Fruit fly (Drosophila melanogaster) Kc167 (cell line): ENCODE results near the gene SREBP.
"Not testable (repeated sequence)": the region's sequence is repeated elsewhere in the genome, so short reads cannot be mapped to it uniquely, and the experiment has no call there.

Source experiments
- Myc ChIP-seq: fragments of >200 bp; optimal IDR thresholded peaks from 2 replicates; lab custom pipeline; 2017; ENCODE audit warnings: missing external identifiers
- Sin3A ChIP-seq: fragments of >200 bp; optimal IDR thresholded peaks from 2 replicates; lab custom pipeline; 2018; ENCODE audit warnings: missing external identifiers
- h ChIP-seq: fragments of >200 bp; optimal IDR thresholded peaks from 3 replicates; lab custom pipeline; 2018; ENCODE audit warnings: missing external identifiers
- insv ChIP-seq: fragments of >200 bp; optimal IDR thresholded peaks from 3 replicates; lab custom pipeline; 2018; ENCODE audit warnings: missing external identifiers
- psq ChIP-seq: fragments of >200 bp; optimal IDR thresholded peaks from 2 replicates; lab custom pipeline; 2017; ENCODE audit warnings: missing external identifiers
- ttk ChIP-seq: sonication (Bioruptor generic); optimal IDR thresholded peaks from 2 replicates; lab custom pipeline; 2017; ENCODE audit warnings: missing external identifiers

Gene SREBP

dm6 chr3L:19793438-19793998 lies at the start of gene SREBP, which contains the start of the genes CG42637 and Gyc76C:
Gene SREBP (plus strand): TSS chr3L:19793935.
Gene CG42637 (minus strand): TSS chr3L:19793569.
Gene Gyc76C (minus strand): TSS chr3L:19793569.
- no peak for TF ChIP-seq insv (lab: Kevin White, UChicago)
- TF ChIP-seq Sin3A (lab: Kevin White, UChicago), result peak; percentile 43

- TF ChIP-seq psq (lab: Kevin White, UChicago); insv (lab: Kevin White, UChicago); Myc: not testable (repeated sequence)
Measured at dm6 chr3L:19749644-19750043, 44.1 kb upstream of the SREBP start, which contains the start of gene CG42638. Gene CG42638 (minus strand): TSS chr3L:19749744.

DNA sequence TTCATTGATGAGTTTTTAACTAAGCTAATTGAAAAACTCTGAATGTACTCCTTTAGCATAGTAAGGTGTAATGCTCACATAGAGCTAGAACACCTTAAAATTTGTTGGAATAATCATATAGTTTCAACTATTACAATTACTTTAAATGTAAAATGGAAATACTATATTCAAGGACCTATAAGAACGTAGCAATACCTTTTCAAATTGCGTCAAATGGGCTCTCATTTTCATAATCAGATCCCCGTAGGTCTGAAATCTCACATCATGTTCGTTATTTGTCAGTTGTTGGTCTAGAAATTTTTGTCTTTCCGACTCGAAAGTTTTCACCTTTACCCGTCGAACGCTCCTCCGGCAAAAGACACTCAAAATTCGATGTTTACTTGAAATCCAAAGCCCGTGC lies 33.6 kb upstream of the SREBP start, which contains the start of gene Vtld:
Gene Vtld, plus strand, starts transcription at position 301 of the 400 bp plus-strand sequence.
- not testable (repeated sequence) for TF ChIP-seq ttk (lab: Kevin White, UChicago); Myc; h (lab: Kevin White, UChicago)

DNA sequence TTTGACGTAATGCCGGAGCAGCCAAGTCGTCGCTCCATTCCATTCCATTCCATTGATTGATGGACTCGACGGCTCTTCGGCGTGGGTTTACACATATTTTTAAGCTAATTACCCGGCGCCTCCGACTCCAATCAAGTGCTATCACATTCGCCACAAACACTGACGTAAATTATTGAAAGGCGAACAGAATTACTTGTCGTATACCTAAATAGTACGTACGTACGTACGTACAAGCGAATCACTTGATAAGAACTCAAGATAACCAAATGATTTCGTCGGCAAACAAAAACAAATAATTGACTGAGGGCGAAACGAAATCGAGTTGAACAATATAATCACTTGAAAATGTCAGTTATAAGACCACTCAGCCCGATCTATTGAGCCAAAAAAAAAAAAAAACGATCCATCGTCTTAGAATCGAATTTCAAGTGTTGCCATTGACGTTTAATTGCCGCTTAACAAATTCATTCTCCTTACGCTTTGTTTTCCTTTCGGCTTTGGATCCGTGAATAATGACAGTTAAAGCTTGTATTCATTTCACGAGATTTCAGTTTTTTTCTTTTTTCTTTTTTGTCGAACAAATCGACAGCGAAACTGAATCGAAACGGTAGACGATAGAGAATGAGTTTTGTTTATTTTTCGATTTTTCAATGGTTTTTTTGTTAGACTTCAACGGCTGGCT lies 16.3 kb upstream of the SREBP start:
- no peak for TF ChIP-seq h (lab: Kevin White, UChicago)
- TF ChIP-seq ttk (lab: Kevin White, UChicago), result no peak
- no peak for TF ChIP-seq Myc
- TF ChIP-seq Sin3A (lab: Kevin White, UChicago), result no peak
- TF ChIP-seq insv (lab: Kevin White, UChicago), result no peak
- TF ChIP-seq psq (lab: Kevin White, UChicago), result no peak

DNA sequence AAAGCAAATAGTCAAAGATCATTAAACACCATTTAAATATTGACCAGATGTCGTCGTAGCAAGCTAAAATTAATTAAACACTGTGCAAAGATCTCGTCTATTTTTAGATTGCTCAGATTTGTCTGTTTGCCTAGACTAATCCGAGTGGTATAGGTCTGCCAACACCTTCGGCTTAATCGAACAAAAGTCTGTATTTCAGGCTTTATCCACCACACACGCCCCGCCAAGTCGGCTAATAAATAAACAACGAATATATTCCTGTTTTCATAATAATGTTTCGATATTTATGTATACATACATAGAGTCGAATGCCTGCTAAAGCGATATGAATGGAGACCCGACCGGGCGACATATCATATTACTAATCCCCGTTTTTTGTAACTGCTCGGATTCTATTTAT lies 15.2 kb upstream of the SREBP start:
- TF ChIP-seq insv (lab: Kevin White, UChicago) (no peak), Sin3A (lab: Kevin White, UChicago) (no peak), psq (lab: Kevin White, UChicago) (no peak), ttk (lab: Kevin White, UChicago) (no peak), h (lab: Kevin White, UChicago) (no peak), Myc (no peak)

- TF ChIP-seq Sin3A (lab: Kevin White, UChicago) (no peak), ttk (lab: Kevin White, UChicago) (no peak), insv (lab: Kevin White, UChicago) (no peak), Myc (no peak), psq (lab: Kevin White, UChicago) (no peak), h (lab: Kevin White, UChicago) (no peak)
Measured at dm6 chr3L:19787632-19788031, 6.1 kb upstream of the SREBP start.

DNA sequence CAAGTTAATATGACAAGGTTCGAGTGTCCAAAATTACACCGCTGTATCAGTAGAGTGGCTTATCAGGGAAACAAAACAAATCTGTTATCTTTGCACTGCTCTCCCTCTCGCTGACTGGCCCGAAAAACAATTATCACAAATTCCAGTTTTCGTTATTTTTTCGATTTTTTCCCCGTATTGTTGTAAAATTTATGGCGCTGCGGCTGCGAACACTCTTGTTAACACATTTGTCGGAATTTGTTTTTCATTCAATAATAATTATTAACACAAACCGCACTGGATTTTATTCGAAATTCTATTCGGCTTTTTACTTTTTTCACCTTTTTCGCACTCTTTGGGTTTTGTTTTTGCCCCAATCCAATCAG lies 3.2 kb upstream of the SREBP start:
- TF ChIP-seq h (lab: Kevin White, UChicago) (no peak), insv (lab: Kevin White, UChicago) (no peak), psq (lab: Kevin White, UChicago) (no peak), ttk (lab: Kevin White, UChicago) (no peak), Sin3A (lab: Kevin White, UChicago) (no peak), Myc (no peak)

- TF ChIP-seq insv (lab: Kevin White, UChicago) (no peak), Myc (no peak), psq (lab: Kevin White, UChicago) (no peak), ttk (lab: Kevin White, UChicago) (no peak), Sin3A (lab: Kevin White, UChicago) (no peak), h (lab: Kevin White, UChicago) (no peak)
Measured at dm6 chr3L:19790929-19791687, 2.6 kb upstream of the SREBP start.

DNA sequence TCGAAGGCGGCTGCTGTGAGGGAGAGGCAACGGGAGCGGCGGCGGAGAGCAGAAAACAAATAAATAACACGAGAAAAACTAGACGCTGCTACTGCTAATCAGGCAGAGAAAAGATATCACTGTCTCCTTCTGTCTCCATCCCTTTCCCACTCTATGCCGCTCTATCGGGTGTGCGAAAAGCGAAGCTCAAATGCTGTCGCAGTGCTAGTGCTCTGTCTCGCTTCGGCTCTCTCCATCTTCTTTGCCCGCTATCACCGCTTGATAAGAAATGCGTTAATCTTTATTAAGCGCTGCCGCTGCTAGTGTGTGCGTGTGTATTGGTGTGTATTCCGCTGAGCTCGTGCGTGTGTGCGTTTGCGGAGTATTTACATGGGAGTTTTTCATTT lies 2.1 kb upstream of the SREBP start:
- no peak for TF ChIP-seq psq (lab: Kevin White, UChicago)
- TF ChIP-seq Sin3A (lab: Kevin White, UChicago), result no peak
- TF ChIP-seq h (lab: Kevin White, UChicago), result no peak
- no peak for TF ChIP-seq Myc
- TF ChIP-seq insv (lab: Kevin White, UChicago), result no peak
- no peak for TF ChIP-seq ttk (lab: Kevin White, UChicago)

DNA sequence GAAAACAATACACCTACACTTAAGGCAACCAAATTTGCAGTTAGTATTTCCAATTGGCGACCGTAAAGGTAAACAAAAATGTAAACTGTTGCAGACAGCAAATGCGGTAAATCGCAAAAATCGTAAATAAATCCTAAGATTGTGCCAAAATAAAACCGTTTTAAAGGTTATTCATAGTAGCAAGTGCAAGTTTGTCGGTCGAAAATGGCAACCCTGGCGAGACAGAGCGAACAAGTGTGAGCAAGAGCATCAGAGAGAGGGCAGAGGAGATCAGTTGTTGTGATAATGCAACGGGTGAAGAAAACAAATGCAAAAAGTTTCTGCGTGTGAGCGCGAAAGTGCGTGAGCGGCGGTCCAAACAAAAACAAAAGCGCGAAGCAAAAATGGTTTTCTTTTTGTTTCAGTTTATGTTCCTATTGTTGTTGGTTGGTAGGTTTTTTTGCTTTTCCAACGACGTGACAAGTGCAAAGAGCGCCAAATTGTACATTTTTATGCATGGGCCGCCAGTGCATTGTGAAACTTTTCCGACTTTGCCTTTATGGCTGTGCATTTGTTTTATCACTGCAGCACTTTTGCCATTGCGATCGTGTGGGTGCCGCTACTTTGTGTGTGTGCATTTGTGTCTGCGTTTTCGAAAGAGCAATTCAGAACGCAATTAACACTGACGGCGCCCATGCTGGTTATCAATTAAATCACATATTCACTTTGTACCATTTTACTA lies 858 bp upstream of the SREBP start:
- no peak for TF ChIP-seq insv (lab: Kevin White, UChicago)
- no peak for TF ChIP-seq Myc
- no peak for TF ChIP-seq Sin3A (lab: Kevin White, UChicago)
- TF ChIP-seq psq (lab: Kevin White, UChicago), result no peak
- TF ChIP-seq h (lab: Kevin White, UChicago), result no peak
- no peak for TF ChIP-seq ttk (lab: Kevin White, UChicago)

- TF ChIP-seq insv (lab: Kevin White, UChicago), result no peak
- no peak for TF ChIP-seq Myc
- TF ChIP-seq psq (lab: Kevin White, UChicago), result no peak
- no peak for TF ChIP-seq ttk (lab: Kevin White, UChicago)
- TF ChIP-seq h (lab: Kevin White, UChicago), result no peak
- no peak for TF ChIP-seq Sin3A (lab: Kevin White, UChicago)
Measured at dm6 chr3L:19794203-19794802, 568 bp downstream of the SREBP start.
